Worm (Caenorhabditis elegans) whole organism, L2 larva: Measurements from ENCODE around the gene nep-11.

Experiments used
- C34F6.9 ChIP-seq: fragments of 150-350 bp; optimal IDR thresholded peaks from 2 replicates; lab custom pipeline; 2014; ENCODE audit warnings: missing biosample characterization, missing genetic modification characterization
- F13H6.1 ChIP-seq: sonication (generic microtip); optimal IDR thresholded peaks from 2 replicates; lab custom pipeline; 2016; ENCODE audit warnings: missing genetic modification characterization, missing compliant biosample characterization
- R02D3.7 ChIP-seq: fragments of 150-350 bp; optimal IDR thresholded peaks from 2 replicates; lab custom pipeline; 2014; ENCODE audit warnings: missing biosample characterization, missing genetic modification characterization
- Y55F3AM.14 ChIP-seq: fragments of 200-800 bp; sonication (Bioruptor generic); optimal IDR thresholded peaks from 2 replicates; lab custom pipeline; 2018; ENCODE audit warnings: mild to moderate bottlenecking, missing genetic modification characterization, missing compliant biosample characterization
- ZK546.5 ChIP-seq: sonication (generic microtip); optimal IDR thresholded peaks from 2 replicates; lab custom pipeline; 2017; ENCODE audit warnings: missing biosample characterization, missing genetic modification characterization
- alr-1 ChIP-seq: fragments of 150-350 bp; optimal IDR thresholded peaks from 2 replicates; lab custom pipeline; 2014; ENCODE audit warnings: missing biosample characterization, missing genetic modification characterization
- aly-2 ChIP-seq: fragments of 150-350 bp; optimal IDR thresholded peaks from 2 replicates; lab custom pipeline; 2014; ENCODE audit warnings: missing biosample characterization, missing genetic modification characterization
- ama-1 ChIP-seq: fragments of 150-350 bp; optimal IDR thresholded peaks from 2 replicates; lab custom pipeline; 2018; ENCODE audit warnings: inconsistent platforms
- blmp-1 ChIP-seq: sonication (generic microtip); optimal IDR thresholded peaks from 2 replicates; lab custom pipeline; 2017; ENCODE audit warnings: missing genetic modification characterization, mild to moderate bottlenecking, missing compliant biosample characterization, antibody characterized with exemption, moderate library complexity; ENCODE audit not compliant: insufficient read depth
- ceh-16 ChIP-seq: fragments of 150-350 bp; optimal IDR thresholded peaks from 2 replicates; lab custom pipeline; 2014; ENCODE audit warnings: missing biosample characterization, missing genetic modification characterization
- ceh-82 ChIP-seq: fragments of 150-350 bp; optimal IDR thresholded peaks from 2 replicates; lab custom pipeline; 2014; ENCODE audit warnings: missing biosample characterization, missing genetic modification characterization
- crh-2 ChIP-seq: sonication (generic microtip); optimal IDR thresholded peaks from 2 replicates; lab custom pipeline; 2017; ENCODE audit warnings: missing biosample characterization, missing genetic modification characterization
- dmd-4 ChIP-seq: sonication (generic microtip); optimal IDR thresholded peaks from 2 replicates; lab custom pipeline; 2017; ENCODE audit warnings: missing biosample characterization, missing genetic modification characterization
- egl-27 ChIP-seq: sonication (generic microtip); optimal IDR thresholded peaks from 3 replicates; lab custom pipeline; 2017; ENCODE audit warnings: missing biosample characterization, missing genetic modification reagents, missing genetic modification characterization
- elt-1 ChIP-seq: fragments of 150-350 bp; optimal IDR thresholded peaks from 2 replicates; lab custom pipeline; 2014; ENCODE audit warnings: missing biosample characterization, missing genetic modification characterization
- elt-3 ChIP-seq: sonication (generic microtip); optimal IDR thresholded peaks from 2 replicates; lab custom pipeline; 2017; ENCODE audit warnings: missing biosample characterization, missing genetic modification characterization
- fos-1 ChIP-seq: fragments of 150-350 bp; optimal IDR thresholded peaks from 2 replicates; lab custom pipeline; 2014; ENCODE audit warnings: missing biosample characterization, missing genetic modification characterization
- gmeb-1 ChIP-seq: fragments of 150-350 bp; optimal IDR thresholded peaks from 2 replicates; lab custom pipeline; 2014; ENCODE audit warnings: missing biosample characterization, missing genetic modification characterization
- lin-11 ChIP-seq: fragments of 150-350 bp; sonication (generic microtip); optimal IDR thresholded peaks from 2 replicates; lab custom pipeline; 2014; ENCODE audit warnings: missing biosample characterization, missing genetic modification characterization, inconsistent platforms, mixed read lengths
- lin-13 ChIP-seq: fragments of 150-350 bp; optimal IDR thresholded peaks from 2 replicates; lab custom pipeline; 2014; ENCODE audit warnings: missing biosample characterization, missing genetic modification reagents, missing genetic modification characterization
- lin-39 ChIP-seq: fragments of 150-350 bp; optimal IDR thresholded peaks from 2 replicates; lab custom pipeline; 2014; ENCODE audit warnings: missing biosample characterization, missing genetic modification reagents, missing genetic modification characterization
- lsy-2 ChIP-seq, 2 experiments: fragments of 150-350 bp in 1 of 2; sonication (generic microtip) in 1 of 2; optimal IDR thresholded peaks; 2 replicates each; lab custom pipeline; 2014 to 2017; ENCODE audit warnings: missing biosample characterization in 2 of 2, missing genetic modification characterization in 2 of 2
- mab-5 ChIP-seq: fragments of 150-350 bp; optimal IDR thresholded peaks from 2 replicates; lab custom pipeline; 2014; ENCODE audit warnings: missing biosample characterization, missing genetic modification characterization
- mbf-1 ChIP-seq: sonication (generic microtip); optimal IDR thresholded peaks from 2 replicates; lab custom pipeline; 2017; ENCODE audit warnings: missing biosample characterization, missing genetic modification characterization
- mdl-1 ChIP-seq, 2 experiments: fragments of 150-350 bp in 1 of 2; sonication (generic microtip) in 1 of 2; optimal IDR thresholded peaks; 2 replicates each; lab custom pipeline; 2017; ENCODE audit warnings: missing biosample characterization in 2 of 2, missing genetic modification characterization in 2 of 2
- nhr-10 ChIP-seq: sonication (generic microtip); optimal IDR thresholded peaks from 2 replicates; lab custom pipeline; 2017; ENCODE audit warnings: missing biosample characterization, missing genetic modification characterization
- nhr-11 ChIP-seq: fragments of 150-350 bp; optimal IDR thresholded peaks from 2 replicates; lab custom pipeline; 2014; ENCODE audit warnings: missing biosample characterization, missing genetic modification characterization
- nhr-12 ChIP-seq: fragments of 150-350 bp; optimal IDR thresholded peaks from 2 replicates; lab custom pipeline; 2014; ENCODE audit warnings: missing biosample characterization, missing genetic modification characterization
- nhr-129 ChIP-seq: fragments of 150-350 bp; optimal IDR thresholded peaks from 2 replicates; lab custom pipeline; 2014; ENCODE audit warnings: missing biosample characterization, missing genetic modification characterization
- nhr-21 ChIP-seq: fragments of 150-350 bp; optimal IDR thresholded peaks from 2 replicates; lab custom pipeline; 2014; ENCODE audit warnings: missing biosample characterization, missing genetic modification characterization
- nhr-23 ChIP-seq: fragments of 150-350 bp; optimal IDR thresholded peaks from 2 replicates; lab custom pipeline; 2014; ENCODE audit warnings: missing biosample characterization, missing genetic modification reagents, missing genetic modification characterization
- nhr-237 ChIP-seq: fragments of 150-350 bp; optimal IDR thresholded peaks from 2 replicates; lab custom pipeline; 2014; ENCODE audit warnings: missing biosample characterization, missing genetic modification characterization
- nhr-25 ChIP-seq: fragments of 150-350 bp; sonication (generic microtip); optimal IDR thresholded peaks from 3 replicates; lab custom pipeline; 2014; ENCODE audit warnings: missing biosample characterization, missing genetic modification characterization
- nhr-6 ChIP-seq: fragments of 150-350 bp; optimal IDR thresholded peaks from 2 replicates; lab custom pipeline; 2014; ENCODE audit warnings: missing biosample characterization, missing genetic modification characterization
- nhr-77 ChIP-seq: fragments of 150-350 bp; optimal IDR thresholded peaks from 2 replicates; lab custom pipeline; 2014; ENCODE audit warnings: missing biosample characterization, missing genetic modification characterization
- peb-1 ChIP-seq: fragments of 150-350 bp; optimal IDR thresholded peaks from 2 replicates; lab custom pipeline; 2014; ENCODE audit warnings: missing biosample characterization, missing genetic modification characterization
- sem-4 ChIP-seq: fragments of 150-350 bp; optimal IDR thresholded peaks from 2 replicates; lab custom pipeline; 2014; ENCODE audit warnings: missing biosample characterization, missing genetic modification reagents, missing genetic modification characterization
- skn-1 ChIP-seq: sonication (generic microtip); optimal IDR thresholded peaks from 2 replicates; lab custom pipeline; 2017; ENCODE audit warnings: missing biosample characterization, missing genetic modification characterization
- sma-3 ChIP-seq: sonication (generic microtip); optimal IDR thresholded peaks from 2 replicates; lab custom pipeline; 2016; ENCODE audit warnings: missing genetic modification reagents, missing genetic modification characterization, missing compliant biosample characterization
- sma-9 ChIP-seq, 2 experiments: fragments of 150-350 bp in 1 of 2; sonication (generic microtip) in 1 of 2; optimal IDR thresholded peaks; 2 replicates each; lab custom pipeline; 2014 to 2016; ENCODE audit warnings: missing genetic modification characterization in 2 of 2, mild to moderate bottlenecking in 1 of 2, missing biosample characterization in 1 of 2, missing compliant biosample characterization in 1 of 2, missing genetic modification reagents in 1 of 2, moderate library complexity in 1 of 2
- snpc-4 ChIP-seq: fragments of 150-350 bp; optimal IDR thresholded peaks from 2 replicates; lab custom pipeline; 2014; ENCODE audit warnings: missing biosample characterization, missing genetic modification characterization
- unc-39 ChIP-seq: fragments of 150-350 bp; optimal IDR thresholded peaks from 2 replicates; lab custom pipeline; 2014; ENCODE audit warnings: missing biosample characterization, missing genetic modification characterization
- unc-55 ChIP-seq: fragments of 150-350 bp; sonication (generic microtip); optimal IDR thresholded peaks from 3 replicates; lab custom pipeline; 2014; ENCODE audit warnings: missing biosample characterization, missing genetic modification reagents, missing genetic modification characterization
- unc-62 ChIP-seq: fragments of 150-350 bp; optimal IDR thresholded peaks from 2 replicates; lab custom pipeline; 2014; ENCODE audit warnings: missing biosample characterization, missing genetic modification reagents, missing genetic modification characterization
- zag-1 ChIP-seq: fragments of 150-350 bp; optimal IDR thresholded peaks from 2 replicates; lab custom pipeline; 2014; ENCODE audit warnings: missing biosample characterization, missing genetic modification characterization
- ztf-1 ChIP-seq: fragments of 200-800 bp; sonication (Bioruptor generic); conservative IDR thresholded peaks from 2 replicates; pipeline ENCODE4 v1.3.6; 2022; ENCODE audit warnings: missing genetic modification characterization, missing compliant biosample characterization
- ztf-11 ChIP-seq: sonication (generic microtip); optimal IDR thresholded peaks from 2 replicates; lab custom pipeline; 2017; ENCODE audit warnings: missing biosample characterization, missing genetic modification characterization
- ztf-4 ChIP-seq: fragments of 150-350 bp; optimal IDR thresholded peaks from 2 replicates; lab custom pipeline; 2014; ENCODE audit warnings: missing biosample characterization, missing genetic modification characterization

nep-11 gene

ce11 chrII:3439842-3440640, 14.7 kb upstream of the nep-11 start:
- TF ChIP-seq nhr-129 (tag; lab: Kevin White, UChicago) (no peak), sma-9 (GFP tag; optimal IDR thresholded peaks at IDR 0.05; lab: Kevin White, UChicago) (peak; percentile 90), sma-9 (tag; optimal IDR thresholded peaks at IDR 0.05; lab: Kevin White, UChicago) (no peak), fos-1 (tag; lab: Kevin White, UChicago) (peak; percentile 72), snpc-4 (tag; lab: Kevin White, UChicago) (peak; percentile 59), sma-3 (GFP tag; lab: Kevin White, UChicago) (peak; percentile 66)
- TF ChIP-seq, all 48 proteins: peak for 4

- no peak for TF ChIP-seq unc-55 (GFP tag; lab: Kevin White, UChicago)
- TF ChIP-seq unc-39 (tag; lab: Kevin White, UChicago), result no peak
- TF ChIP-seq nhr-237 (tag; lab: Kevin White, UChicago), result no peak
- peak; percentile 68 for TF ChIP-seq sma-3 (GFP tag; lab: Kevin White, UChicago)
- TF ChIP-seq ZK546.5 (tag; lab: Kevin White, UChicago), result no peak
- TF ChIP-seq nhr-11 (tag; lab: Kevin White, UChicago), result no peak
- no peak for TF ChIP-seq Y55F3AM.14 (GFP tag; lab: Kevin White, UChicago)
- no peak for TF ChIP-seq unc-62 (GFP tag; lab: Kevin White, UChicago)
- no peak for TF ChIP-seq mdl-1 (tag; optimal IDR thresholded peaks at IDR 0.05; lab: Kevin White, UChicago)
- no peak for TF ChIP-seq lin-11 (tag; lab: Kevin White, UChicago)
- TF ChIP-seq sem-4, result no peak
- TF ChIP-seq alr-1 (tag; lab: Kevin White, UChicago), result no peak
- TF ChIP-seq egl-27 (tag; lab: Kevin White, UChicago), result peak; percentile 7
- TF ChIP-seq lin-39 (tag; lab: Kevin White, UChicago), result no peak
- peak; percentile 64 for TF ChIP-seq fos-1 (tag; lab: Kevin White, UChicago)
- TF ChIP-seq F13H6.1 (tag; lab: Kevin White, UChicago), result no peak
- no peak for TF ChIP-seq nhr-25
- TF ChIP-seq snpc-4 (tag; lab: Kevin White, UChicago), result no peak
- TF ChIP-seq nhr-23 (tag; lab: Kevin White, UChicago), result no peak
- TF ChIP-seq nhr-10 (tag; lab: Kevin White, UChicago), result no peak
- no peak for TF ChIP-seq ceh-16 (tag; lab: Kevin White, UChicago)
- no peak for TF ChIP-seq blmp-1 (tag; lab: Kevin White, UChicago)
- TF ChIP-seq elt-1, result no peak
- TF ChIP-seq aly-2 (tag; lab: Kevin White, UChicago), result no peak
- no peak for TF ChIP-seq skn-1 (tag; lab: Kevin White, UChicago)
- TF ChIP-seq gmeb-1, result peak; percentile 46
- no peak for TF ChIP-seq ceh-82 (tag; lab: Kevin White, UChicago)
- TF ChIP-seq nhr-77 (tag; lab: Kevin White, UChicago), result no peak
- no peak for TF ChIP-seq lsy-2 (tag; optimal IDR thresholded peaks at IDR 0.05; lab: Kevin White, UChicago)
- TF ChIP-seq sma-9 (GFP tag; optimal IDR thresholded peaks at IDR 0.05; lab: Kevin White, UChicago), result peak; percentile 16
- TF ChIP-seq sma-9 (tag; optimal IDR thresholded peaks at IDR 0.05; lab: Kevin White, UChicago), result no peak
- no peak for TF ChIP-seq C34F6.9 (tag; lab: Kevin White, UChicago)
- no peak for TF ChIP-seq peb-1 (tag; lab: Kevin White, UChicago)
- peak; percentile 27 for TF ChIP-seq lin-13 (GFP tag; lab: Kevin White, UChicago)
- TF ChIP-seq ztf-11 (tag; lab: Kevin White, UChicago), result no peak
- peak; percentile 29 for TF ChIP-seq crh-2
- peak; percentile 6 for TF ChIP-seq nhr-21 (tag; lab: Kevin White, UChicago)
- no peak for TF ChIP-seq zag-1 (tag; lab: Kevin White, UChicago)
- TF ChIP-seq mbf-1 (tag; lab: Kevin White, UChicago), result no peak
- TF ChIP-seq elt-3, result no peak
- no peak for TF ChIP-seq ama-1 (lab: Kevin White, UChicago)
- TF ChIP-seq R02D3.7 (tag; lab: Kevin White, UChicago), result no peak
- no peak for TF ChIP-seq mab-5 (tag; lab: Kevin White, UChicago)
- no peak for TF ChIP-seq nhr-12 (tag; lab: Kevin White, UChicago)
- TF ChIP-seq dmd-4 (tag; lab: Kevin White, UChicago), result no peak
- TF ChIP-seq ztf-4 (tag; lab: Kevin White, UChicago), result no peak
- TF ChIP-seq nhr-6 (tag; lab: Kevin White, UChicago), result no peak
- peak; percentile 12 for TF ChIP-seq nhr-129 (tag; lab: Kevin White, UChicago)
- no peak for TF ChIP-seq ztf-1 (GFP tag; lab: Robert Waterston, UW)
Measured at ce11 chrII:3439244-3439698, 13.9 kb upstream of the nep-11 start.
